Fruit fly (Drosophila melanogaster): ENCODE measurements around the gene Marf.

The Marf gene

DNA sequence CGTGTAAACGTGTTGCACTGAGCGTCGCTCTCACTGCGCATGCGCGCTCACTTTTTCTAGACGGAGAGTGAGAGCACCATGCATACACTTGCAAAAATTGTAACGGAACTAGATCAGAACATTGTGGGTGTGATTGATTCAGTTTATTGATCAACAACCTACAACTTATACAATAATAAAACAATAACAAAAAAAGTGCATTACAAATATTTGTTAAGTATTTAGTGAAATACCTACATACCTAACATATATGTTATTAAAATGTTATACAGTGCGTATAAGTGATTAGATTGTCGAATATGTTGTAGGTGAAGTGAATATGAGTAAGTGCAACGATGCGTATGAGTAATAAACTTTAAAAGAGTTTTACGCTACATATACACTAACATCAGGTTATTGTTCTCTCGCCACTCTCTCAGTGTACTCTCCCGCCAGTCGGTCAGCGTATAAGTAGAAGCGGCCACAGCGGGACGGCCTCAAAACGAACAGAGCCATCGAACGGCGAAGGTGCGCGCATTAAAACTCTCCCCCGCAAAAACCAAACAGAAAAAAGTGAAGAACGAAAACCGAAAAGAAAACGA is 35.3 kb upstream of the Marf start, which contains the start of gene CG42240 (continued):
- TF ChIP-seq CG3995 (GFP tag; optimal IDR thresholded peaks at IDR 0.05) (peak; percentile 28), H2.0 (GFP tag; IDR thresholded peaks at IDR 0.05) (peak; percentile 60), CG8281 (tag; optimal IDR thresholded peaks at IDR 0.05) (peak; percentile 76), nmo (GFP tag; optimal IDR thresholded peaks at IDR 0.05) (peak; percentile 96), dati (GFP tag; IDR thresholded peaks at IDR 0.05) (no peak; the same call in 1 of the 2 replicates), CG11723 (GFP tag; optimal IDR thresholded peaks at IDR 0.05) (peak; percentile 88), tll (GFP tag; optimal IDR thresholded peaks at IDR 0.05) (peak in 1 of 2 experiments; percentile 14), CG10321 (GFP tag; IDR thresholded peaks at IDR 0.05) (no peak), jigr1 (GFP tag; IDR thresholded peaks at IDR 0.05) (peak; percentile 67; the same call in 2 of the 3 replicates), klu (GFP tag; IDR thresholded peaks at IDR 0.05) (peak; percentile 75), Sry-δ (GFP tag; optimal IDR thresholded peaks at IDR 0.05) (peak; percentile 24), CG5953 (GFP tag; IDR thresholded peaks at IDR 0.05) (peak; percentile 54; the same call in 1 of the 2 replicates), wor (GFP tag; IDR thresholded peaks at IDR 0.05) (peak; percentile 80), CG13624 (GFP tag; optimal IDR thresholded peaks at IDR 0.05) (peak; percentile 63), vvl (GFP tag; IDR thresholded peaks at IDR 0.05) (peak; percentile 78), croc (GFP tag; conservative IDR thresholded peaks at IDR 0.05) (peak; percentile 82), CTCF (GFP tag; optimal IDR thresholded peaks at IDR 0.05) (no peak), CG8290 (GFP tag; optimal IDR thresholded peaks at IDR 0.05) (peak; percentile 29), CG8290 (tag; optimal IDR thresholded peaks at IDR 0.05) (peak; percentile 72 to 81), CG7271 (tag; optimal IDR thresholded peaks at IDR 0.05) (no peak), nerfin-2 (GFP tag; IDR thresholded peaks at IDR 0.05; ENCODE audit: partially characterized antibody) (no peak), CoRest (tag; optimal IDR thresholded peaks at IDR 0.05) (peak; percentile 95), CG13287 (GFP tag; IDR thresholded peaks at IDR 0.05; ENCODE audit: partially characterized antibody) (no peak), CG6813 (GFP tag; optimal IDR thresholded peaks at IDR 0.05) (peak; percentile 84), onecut (GFP tag; IDR thresholded peaks at IDR 0.05) (peak; percentile 72), CG4617 (GFP tag; optimal IDR thresholded peaks at IDR 0.05; ENCODE audit: borderline replicate concordance) (peak; percentile 50), B-H1 (GFP tag; IDR thresholded peaks at IDR 0.05) (peak; percentile 62), CG1024 (GFP tag; IDR thresholded peaks at IDR 0.05) (0 out of 2 replicates have a peak, but pooled peaks have one; percentile 9), stwl (tag; optimal IDR thresholded peaks at IDR 0.05) (no peak), lov (optimal IDR thresholded peaks at IDR 0.05) (no peak), lov (GFP tag; IDR thresholded peaks at IDR 0.05) (no peak), sens (GFP tag) (peak; percentile 99), Oli (tag; optimal IDR thresholded peaks at IDR 0.05) (peak; percentile 95), CG4424 (GFP tag; optimal IDR thresholded peaks at IDR 0.05) (peak; percentile 94), Hr78 (GFP tag; optimal IDR thresholded peaks at IDR 0.05) (peak in 1 of 2 experiments; percentile 88), trh (GFP tag; optimal IDR thresholded peaks at IDR 0.05) (peak; percentile 61), bab2 (GFP tag; optimal IDR thresholded peaks at IDR 0.05) (peak; percentile 77), mam (GFP tag; optimal IDR thresholded peaks at IDR 0.05) (peak; percentile 71), CG17568 (GFP tag; optimal IDR thresholded peaks at IDR 0.05) (peak; percentile 76), lbe (GFP tag; optimal IDR thresholded peaks at IDR 0.05) (peak; percentile 81), fd64A (GFP tag; optimal IDR thresholded peaks at IDR 0.05) (peak; percentile 73), Antp (GFP tag; optimal IDR thresholded peaks at IDR 0.05) (peak; percentile 54), CG3847 (GFP tag; IDR thresholded peaks at IDR 0.05) (peak; percentile 72), HLHmδ (GFP tag; optimal IDR thresholded peaks at IDR 0.05) (no peak), ham (GFP tag; IDR thresholded peaks at IDR 0.05) (no peak), HLH54F (GFP tag; optimal IDR thresholded peaks at IDR 0.05) (peak; percentile 72), Sry-β (GFP tag; optimal IDR thresholded peaks at IDR 0.05) (peak; percentile 40), CG12659 (GFP tag; optimal IDR thresholded peaks at IDR 0.05) (peak; percentile 96), CG2712 (tag; optimal IDR thresholded peaks at IDR 0.05) (peak; percentile 95), Six4 (GFP tag; optimal IDR thresholded peaks at IDR 0.05) (peak; percentile 84), CG4854 (GFP tag; optimal IDR thresholded peaks at IDR 0.05) (peak; percentile 79)

Measured in whole organism, embryonic.